Fruit fly (Drosophila melanogaster) whole organism, wandering third instar larva: ENCODE results near the gene Fit1.

Experiments
- CrebA ChIP-seq: fragments of 200-800 bp; sonication (Bioruptor generic); optimal IDR thresholded peaks from 2 replicates; lab custom pipeline; 2016; ENCODE audit warnings: missing biosample characterization, mild to moderate bottlenecking, missing genetic modification characterization, borderline replicate concordance
- GATAd ChIP-seq: sonication (Bioruptor generic); optimal IDR thresholded peaks from 2 replicates; lab custom pipeline; 2016; ENCODE audit warnings: missing biosample characterization, missing genetic modification characterization
- HLH106 ChIP-seq: fragments of 200-800 bp; optimal IDR thresholded peaks from 3 replicates; lab custom pipeline; 2019; ENCODE audit warnings: missing biosample characterization, mild to moderate bottlenecking, missing genetic modification characterization, moderate library complexity
- Hnf4 ChIP-seq: fragments of 200-800 bp; sonication (Bioruptor generic); optimal IDR thresholded peaks from 2 replicates; lab custom pipeline; 2016; ENCODE audit warnings: missing biosample characterization, mild to moderate bottlenecking, missing genetic modification characterization
- Mio ChIP-seq: sonication (Bioruptor generic); optimal IDR thresholded peaks from 2 replicates; lab custom pipeline; 2016; ENCODE audit warnings: missing biosample characterization, missing genetic modification characterization
- Myc ChIP-seq: fragments of >200 bp; optimal IDR thresholded peaks from 2 replicates; lab custom pipeline; 2017
- N ChIP-seq: fragments of >200 bp; optimal IDR thresholded peaks from 2 replicates; lab custom pipeline; 2018; ENCODE audit warnings: missing biosample characterization, missing external identifiers, missing genetic modification characterization
- Rel ChIP-seq, 2 experiments: fragments of 200-800 bp; sonication (Bioruptor generic) in 1 of 2; optimal IDR thresholded peaks; 2 replicates in 1 of 2; 3 replicates in 1 of 2; lab custom pipeline; 2016 to 2019; ENCODE audit warnings: mild to moderate bottlenecking in 2 of 2, missing biosample characterization in 2 of 2, missing genetic modification characterization in 2 of 2, moderate library complexity in 1 of 2
- Sp1 ChIP-seq: fragments of 200-800 bp; sonication (Bioruptor generic); optimal IDR thresholded peaks from 3 replicates; lab custom pipeline; 2019; ENCODE audit warnings: missing biosample characterization, mild to moderate bottlenecking, missing genetic modification characterization, moderate library complexity
- Vsx2 ChIP-seq: fragments of 200-300, 225-300 bp; sonication (Bioruptor generic); optimal IDR thresholded peaks from 2 replicates; lab custom pipeline; 2018; ENCODE audit warnings: missing biosample characterization, missing genetic modification characterization; ENCODE audit not compliant: partially characterized antibody
- br ChIP-seq: fragments of 200-800 bp; sonication (Bioruptor generic); optimal IDR thresholded peaks from 2 replicates; lab custom pipeline; 2016; ENCODE audit warnings: missing biosample characterization, missing genetic modification characterization
- brk ChIP-seq: fragments of 200-800 bp; sonication (Bioruptor generic); optimal IDR thresholded peaks from 2 replicates; lab custom pipeline; 2016; ENCODE audit warnings: missing biosample characterization, mild to moderate bottlenecking, missing genetic modification characterization
- dsf ChIP-seq: sonication (Bioruptor generic); optimal IDR thresholded peaks from 2 replicates; lab custom pipeline; 2016; ENCODE audit warnings: missing biosample characterization, missing genetic modification characterization, borderline replicate concordance
- foxo ChIP-seq, 2 experiments: fragments of 200-800 bp; sonication (Bioruptor generic); optimal IDR thresholded peaks; 2 replicates in 1 of 2; 3 replicates in 1 of 2; lab custom pipeline; 2016 to 2017; ENCODE audit warnings: missing biosample characterization in 2 of 2, missing genetic modification characterization in 2 of 2
- fru ChIP-seq: fragments of 200-800 bp; sonication (Bioruptor generic); optimal IDR thresholded peaks from 3 replicates; lab custom pipeline; 2016; ENCODE audit warnings: missing biosample characterization, mild to moderate bottlenecking, missing genetic modification characterization
- h ChIP-seq: fragments of 200-800 bp; sonication (Bioruptor generic); optimal IDR thresholded peaks from 3 replicates; lab custom pipeline; 2016; ENCODE audit warnings: missing biosample characterization, mild to moderate bottlenecking, missing genetic modification characterization
- jim ChIP-seq: fragments of 175-275, 200-325 bp; sonication (Bioruptor generic); optimal IDR thresholded peaks from 2 replicates; lab custom pipeline; 2016; ENCODE audit warnings: missing biosample characterization, mild to moderate bottlenecking, missing genetic modification characterization
- lola ChIP-seq: fragments of >200 bp; optimal IDR thresholded peaks from 2 replicates; lab custom pipeline; 2017; ENCODE audit warnings: missing biosample characterization, missing genetic modification characterization
- pan ChIP-seq: fragments of >200 bp; optimal IDR thresholded peaks from 2 replicates; lab custom pipeline; 2017
- psq ChIP-seq: fragments of 200-800 bp; sonication (Bioruptor generic); optimal IDR thresholded peaks from 3 replicates; lab custom pipeline; 2017; ENCODE audit warnings: missing biosample characterization, mild to moderate bottlenecking, missing genetic modification characterization, moderate library complexity
- rgr ChIP-seq: fragments of 200-800 bp; sonication (Bioruptor generic); optimal IDR thresholded peaks from 3 replicates; lab custom pipeline; 2016; ENCODE audit warnings: missing biosample characterization, mild to moderate bottlenecking, missing genetic modification characterization
- sage ChIP-seq: fragments of 200-800 bp; sonication (Bioruptor generic); optimal IDR thresholded peaks from 2 replicates; lab custom pipeline; 2016; ENCODE audit warnings: missing biosample characterization, mild to moderate bottlenecking, missing genetic modification characterization
- sv ChIP-seq: fragments of 200-800 bp; sonication (Bioruptor generic); optimal IDR thresholded peaks from 3 replicates; lab custom pipeline; 2016; ENCODE audit warnings: missing biosample characterization, missing genetic modification characterization
- woc ChIP-seq: sonication (Bioruptor generic); optimal IDR thresholded peaks from 2 replicates; lab custom pipeline; 2016; ENCODE audit warnings: missing biosample characterization, mild to moderate bottlenecking, missing genetic modification characterization

Gene Fit1

dm6 chr3L:4103258-4104247, at the start of gene Fit1:
TSS of gene Fit1 (plus strand) at chr3L:4103564.
- TF ChIP-seq br (GFP tag; lab: Kevin White, UChicago) = peak; percentile 23
- no peak for TF ChIP-seq Vsx2 (GFP tag; lab: Kevin White, UChicago)
- peak; percentile 12 for TF ChIP-seq Sp1 (GFP tag; lab: Kevin White, UChicago)
- no peak for TF ChIP-seq Rel (GFP tag; optimal IDR thresholded peaks at IDR 0.05; lab: Kevin White, UChicago)
- TF ChIP-seq Rel (tag; optimal IDR thresholded peaks at IDR 0.05; lab: Kevin White, UChicago) = peak; percentile 55

DNA sequence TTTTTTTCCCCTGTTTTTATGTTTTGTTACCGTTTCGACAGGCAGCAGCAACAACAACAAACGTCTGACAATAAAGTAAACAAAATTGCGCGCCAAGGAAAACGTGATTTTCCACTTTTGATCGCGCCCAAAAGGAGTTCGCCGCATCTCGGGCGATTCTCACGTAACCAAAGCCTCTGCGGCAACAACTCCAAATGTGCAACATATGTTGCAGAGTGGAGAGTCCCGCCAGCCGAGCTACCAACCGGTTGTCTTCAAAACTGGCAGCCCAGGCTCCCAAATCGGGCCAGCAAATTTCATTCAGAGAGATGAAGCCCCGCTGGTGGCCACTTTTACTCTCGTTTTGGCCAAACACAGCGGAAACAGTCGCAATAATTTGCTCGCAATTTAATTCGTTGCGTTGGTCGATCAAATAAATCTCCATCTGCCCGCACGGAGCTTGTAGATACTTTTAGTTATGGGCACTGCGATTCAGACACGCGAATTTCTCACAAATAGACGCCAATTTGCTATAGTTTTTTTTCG, 47.9 kb upstream of the Fit1 start:
- no peak for TF ChIP-seq foxo (GFP tag; optimal IDR thresholded peaks at IDR 0.05; lab: Kevin White, UChicago)
- peak; percentile 32 for TF ChIP-seq Vsx2 (GFP tag; lab: Kevin White, UChicago)

DNA sequence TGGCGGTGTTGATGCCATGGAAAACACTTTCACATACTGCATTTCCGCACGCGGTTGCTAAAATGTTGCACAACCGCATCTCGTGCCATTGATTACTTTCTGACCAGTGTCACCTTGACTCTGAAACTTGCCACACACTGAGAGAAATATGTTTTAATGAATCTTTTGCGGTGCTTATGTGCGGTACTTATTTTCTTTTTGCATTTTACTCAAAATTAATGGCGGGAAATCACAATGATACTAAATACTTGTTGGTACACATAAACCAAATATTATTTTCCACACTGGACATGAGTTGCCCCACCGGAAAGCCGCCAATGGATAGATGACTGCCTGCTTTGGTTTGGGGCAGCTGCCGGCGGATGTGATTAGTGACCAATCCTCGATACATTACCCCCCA, 46.6 kb upstream of the Fit1 start:
- TF ChIP-seq N (GFP tag; lab: Kevin White, UChicago) (no peak), jim (no peak), Hnf4 (no peak), h (GFP tag; lab: Kevin White, UChicago) (no peak), rgr (GFP tag; lab: Kevin White, UChicago) (no peak), Mio (GFP tag; lab: Kevin White, UChicago) (no peak), Myc (lab: Kevin White, UChicago) (no peak), sv (GFP tag; lab: Kevin White, UChicago) (no peak), psq (GFP tag; lab: Kevin White, UChicago) (no peak), dsf (no peak), lola (GFP tag; lab: Kevin White, UChicago) (no peak), HLH106 (tag; lab: Kevin White, UChicago) (no peak), GATAd (GFP tag; lab: Kevin White, UChicago) (no peak), CrebA (GFP tag; lab: Kevin White, UChicago) (no peak), brk (GFP tag; lab: Kevin White, UChicago) (no peak)

dm6 chr3L:4059293-4059820, 44.0 kb upstream of the Fit1 start, which contains the start of gene Ugt305A1:
TSS of gene Ugt305A1 (plus strand) at chr3L:4059770.
- TF ChIP-seq N (GFP tag; lab: Kevin White, UChicago) = no peak
- no peak for TF ChIP-seq brk (GFP tag; lab: Kevin White, UChicago)
- TF ChIP-seq rgr (GFP tag; lab: Kevin White, UChicago) = peak; percentile 37
- no peak for TF ChIP-seq Myc (lab: Kevin White, UChicago)
- TF ChIP-seq pan (lab: Kevin White, UChicago) = no peak
- TF ChIP-seq woc (GFP tag; lab: Kevin White, UChicago) = no peak
- peak; percentile 14 for TF ChIP-seq fru

dm6 chr3L:4061921-4062474, 41.4 kb upstream of the Fit1 start, which contains the start of gene dib:
TSS of gene dib (plus strand) at chr3L:4062292.
- no peak for TF ChIP-seq sage (GFP tag; lab: Kevin White, UChicago)
- TF ChIP-seq Myc (lab: Kevin White, UChicago) = peak; percentile 35

DNA sequence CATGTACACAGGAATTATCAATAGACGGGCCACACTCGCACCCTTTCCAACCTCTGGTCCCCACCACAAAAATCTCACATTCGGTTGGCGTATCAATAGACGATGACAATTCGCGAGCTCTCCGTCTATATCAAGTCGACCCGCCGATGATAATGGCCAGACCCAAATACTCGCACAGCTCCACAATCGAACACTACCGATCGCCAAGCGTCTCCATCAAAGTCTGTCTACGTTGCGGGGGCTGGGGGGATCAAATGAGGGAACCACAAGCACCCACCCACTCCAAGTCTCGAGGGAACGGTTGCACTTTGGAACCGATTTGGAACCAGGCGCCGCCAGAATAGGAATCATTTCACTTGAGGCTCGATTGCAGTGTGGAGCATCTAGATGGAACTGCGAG, 35.0 kb upstream of the Fit1 start:
- TF ChIP-seq rgr (GFP tag; lab: Kevin White, UChicago) (no peak), h (GFP tag; lab: Kevin White, UChicago) (peak; percentile 20), Hnf4 (peak; percentile 83), Rel (GFP tag; optimal IDR thresholded peaks at IDR 0.05; lab: Kevin White, UChicago) (no peak), Rel (tag; optimal IDR thresholded peaks at IDR 0.05; lab: Kevin White, UChicago) (peak; percentile 81)
